Fruit fly (Drosophila melanogaster) whole organism, embryonic: Measurements from ENCODE around the gene Srp14.

ENCODE experiments used
- B-H2 ChIP-seq: fragments of 200-800 bp; sonication (Bioruptor generic); optimal IDR thresholded peaks from 2 replicates; lab custom pipeline; 2018; ENCODE audit warnings: missing biosample characterization, mild to moderate bottlenecking, missing genetic modification characterization
- CG10959 ChIP-seq: fragments of 200-800 bp; sonication (Bioruptor generic); IDR thresholded peaks from 2 replicates; pipeline ENCODE4 v1.3.6; 2022; ENCODE audit warnings: missing biosample characterization, missing genetic modification characterization
- CG12236 ChIP-seq: fragments of 200-800 bp; sonication (Bioruptor generic); optimal IDR thresholded peaks from 2 replicates; lab custom pipeline; 2016; ENCODE audit warnings: missing biosample characterization, missing genetic modification characterization
- CG16815 ChIP-seq: fragments of 200-800 bp; sonication (Bioruptor generic); optimal IDR thresholded peaks from 3 replicates; lab custom pipeline; 2017; ENCODE audit warnings: missing biosample characterization, mild to moderate bottlenecking, missing genetic modification characterization
- CG17829 ChIP-seq: fragments of 200-800 bp; optimal IDR thresholded peaks from 2 replicates; lab custom pipeline; 2019; ENCODE audit warnings: missing biosample characterization, mild to moderate bottlenecking, missing genetic modification characterization, moderate library complexity
- CG2202 ChIP-seq: fragments of 200-800 bp; sonication (Bioruptor generic); optimal IDR thresholded peaks from 2 replicates; lab custom pipeline; 2018; ENCODE audit warnings: missing biosample characterization, mild to moderate bottlenecking, missing genetic modification characterization
- CG30020 ChIP-seq: fragments of 200-800 bp; optimal IDR thresholded peaks from 2 replicates; lab custom pipeline; 2019; ENCODE audit warnings: missing biosample characterization, mild to moderate bottlenecking, missing genetic modification characterization, moderate library complexity
- CG3065 ChIP-seq: fragments of 200-800 bp; sonication (Bioruptor generic); optimal IDR thresholded peaks from 2 replicates; lab custom pipeline; 2016; ENCODE audit warnings: missing biosample characterization, missing genetic modification characterization
- CG34224 ChIP-seq: fragments of 200-800 bp; sonication (Bioruptor generic); IDR thresholded peaks from 3 replicates; pipeline ENCODE4 v1.3.6; 2022; ENCODE audit warnings: missing biosample characterization, missing genetic modification characterization; ENCODE audit not compliant: partially characterized antibody
- CG4617 ChIP-seq: fragments of 200-800 bp; sonication (Bioruptor generic); optimal IDR thresholded peaks from 3 replicates; lab custom pipeline; 2016; ENCODE audit warnings: missing biosample characterization, missing genetic modification characterization, borderline replicate concordance
- CG4707 ChIP-seq: fragments of 200-800 bp; sonication (Bioruptor generic); optimal IDR thresholded peaks from 2 replicates; lab custom pipeline; 2018; ENCODE audit warnings: missing biosample characterization, mild to moderate bottlenecking, missing genetic modification characterization, moderate library complexity
- CG8388 ChIP-seq: fragments of 200-800 bp; sonication (Bioruptor generic); optimal IDR thresholded peaks from 2 replicates; lab custom pipeline; 2019; ENCODE audit warnings: missing biosample characterization, mild to moderate bottlenecking, missing genetic modification characterization, moderate library complexity
- CG9797 ChIP-seq: fragments of 200-800 bp; sonication (Bioruptor generic); optimal IDR thresholded peaks from 3 replicates; lab custom pipeline; 2018; ENCODE audit warnings: missing biosample characterization, mild to moderate bottlenecking, missing genetic modification characterization
- D19A ChIP-seq: fragments of 200-800 bp; optimal IDR thresholded peaks from 3 replicates; lab custom pipeline; 2019; ENCODE audit warnings: missing biosample characterization, mild to moderate bottlenecking, missing genetic modification characterization, moderate library complexity
- Deaf1 ChIP-seq: fragments of 200-800 bp; optimal IDR thresholded peaks from 3 replicates; lab custom pipeline; 2019; ENCODE audit warnings: missing biosample characterization, mild to moderate bottlenecking, missing genetic modification characterization, moderate library complexity
- Dek ChIP-seq: fragments of 200-800 bp; sonication (Bioruptor generic); optimal IDR thresholded peaks from 3 replicates; lab custom pipeline; 2019; ENCODE audit warnings: missing biosample characterization, mild to moderate bottlenecking, missing genetic modification characterization, moderate library complexity
- Dip2 ChIP-seq: fragments of 200-800 bp; sonication (Bioruptor generic); IDR thresholded peaks from 2 replicates; pipeline ENCODE4 v1.3.6; 2022; ENCODE audit warnings: missing biosample characterization, missing genetic modification characterization
- Dp ChIP-seq: fragments of 200-800 bp; sonication (Bioruptor generic); optimal IDR thresholded peaks from 2 replicates; lab custom pipeline; 2018; ENCODE audit warnings: missing biosample characterization, mild to moderate bottlenecking, missing genetic modification characterization, moderate library complexity
- E2f2 ChIP-seq: fragments of 200-800 bp; sonication (Bioruptor generic); IDR thresholded peaks from 2 replicates; pipeline ENCODE4 v1.3.6; 2022; ENCODE audit warnings: missing biosample characterization, missing genetic modification characterization
- Hr51 ChIP-seq, 2 experiments: fragments of 200-800 bp; sonication (Bioruptor generic); optimal IDR thresholded peaks; 2 replicates in 1 of 2; 3 replicates in 1 of 2; lab custom pipeline; 2016 to 2018; ENCODE audit warnings: missing biosample characterization in 2 of 2, missing genetic modification characterization in 2 of 2, mild to moderate bottlenecking in 1 of 2, moderate library complexity in 1 of 2
- MBD-R2 ChIP-seq: fragments of 200-800 bp; sonication (Bioruptor generic); IDR thresholded peaks from 2 replicates; pipeline ENCODE4 v1.3.6; 2022; ENCODE audit warnings: missing biosample characterization, missing genetic modification characterization
- MESR4 ChIP-seq: fragments of 200-800 bp; sonication (Bioruptor generic); optimal IDR thresholded peaks from 2 replicates; lab custom pipeline; 2018; ENCODE audit warnings: missing biosample characterization, mild to moderate bottlenecking, missing genetic modification characterization, moderate library complexity
- Max ChIP-seq: fragments of 200-800 bp; sonication (Bioruptor generic); optimal IDR thresholded peaks from 2 replicates; lab custom pipeline; 2016; ENCODE audit warnings: missing biosample characterization, mild to moderate bottlenecking, missing genetic modification characterization
- Myb ChIP-seq: fragments of 200-800 bp; sonication (Bioruptor generic); optimal IDR thresholded peaks from 2 replicates; lab custom pipeline; 2016; ENCODE audit warnings: missing biosample characterization, missing genetic modification characterization
- Scr ChIP-seq: fragments of 200-800 bp; sonication (Bioruptor generic); IDR thresholded peaks from 2 replicates; pipeline ENCODE4 v1.3.6; 2022; ENCODE audit warnings: missing biosample characterization, missing genetic modification characterization; ENCODE audit not compliant: partially characterized antibody
- Sry-δ ChIP-seq: fragments of 200-800 bp; sonication (Bioruptor generic); optimal IDR thresholded peaks from 2 replicates; lab custom pipeline; 2016; ENCODE audit warnings: missing biosample characterization, missing genetic modification characterization
- Stat92E ChIP-seq, 3 experiments: fragments of >200 bp in 2 of 3; fragments of 200-800 bp in 1 of 3; sonication (Bioruptor generic) in 1 of 3; optimal IDR thresholded peaks; 2 replicates each; lab custom pipeline; 2017 to 2019; ENCODE audit warnings: missing biosample characterization in 3 of 3, missing genetic modification characterization in 3 of 3, mild to moderate bottlenecking in 1 of 3, moderate library complexity in 1 of 3
- corto ChIP-seq: fragments of 200-800 bp; sonication (Bioruptor generic); optimal IDR thresholded peaks from 2 replicates; lab custom pipeline; 2016; ENCODE audit warnings: missing biosample characterization, mild to moderate bottlenecking, missing genetic modification characterization, moderate library complexity
- fru ChIP-seq: fragments of >200 bp; optimal IDR thresholded peaks from 2 replicates; lab custom pipeline; 2017
- gfzf ChIP-seq: fragments of 200-800 bp; sonication (Bioruptor generic); optimal IDR thresholded peaks from 2 replicates; lab custom pipeline; 2016; ENCODE audit warnings: missing biosample characterization, mild to moderate bottlenecking, missing genetic modification characterization, moderate library complexity
- grau ChIP-seq: fragments of 200-800 bp; optimal IDR thresholded peaks from 3 replicates; lab custom pipeline; 2019; ENCODE audit warnings: missing biosample characterization, mild to moderate bottlenecking, missing genetic modification characterization, moderate library complexity
- klu ChIP-seq: fragments of 200-800 bp; sonication (Bioruptor generic); IDR thresholded peaks from 2 replicates; pipeline ENCODE4 v1.3.6; 2022; ENCODE audit warnings: missing biosample characterization, missing genetic modification characterization
- lola ChIP-seq, 3 experiments: fragments of >200 bp in 2 of 3; fragments of 200-800 bp in 1 of 3; sonication (Bioruptor generic) in 1 of 3; optimal IDR thresholded peaks; 2 replicates each; lab custom pipeline; 2017 to 2019; ENCODE audit warnings: missing biosample characterization in 3 of 3, missing genetic modification characterization in 3 of 3, mild to moderate bottlenecking in 1 of 3, moderate library complexity in 1 of 3
- maf-S ChIP-seq: fragments of 200-800 bp; sonication (Bioruptor generic); optimal IDR thresholded peaks from 2 replicates; lab custom pipeline; 2016; ENCODE audit warnings: missing biosample characterization, missing genetic modification characterization
- mam ChIP-seq: fragments of 200-800 bp; sonication (Bioruptor generic); optimal IDR thresholded peaks from 3 replicates; lab custom pipeline; 2016; ENCODE audit warnings: missing biosample characterization, missing genetic modification characterization
- nom ChIP-seq: fragments of 200-800 bp; sonication (Bioruptor generic); optimal IDR thresholded peaks from 2 replicates; lab custom pipeline; 2017; ENCODE audit warnings: missing biosample characterization, missing genetic modification characterization, mild to moderate bottlenecking, moderate library complexity, missing genetic modification reagents
- odd ChIP-seq: fragments of 200-800 bp; sonication (Bioruptor generic); optimal IDR thresholded peaks from 2 replicates; lab custom pipeline; 2017; ENCODE audit warnings: missing biosample characterization, mild to moderate bottlenecking, missing genetic modification characterization
- phol ChIP-seq: fragments of 200-800 bp; sonication (Bioruptor generic); optimal IDR thresholded peaks from 3 replicates; lab custom pipeline; 2018; ENCODE audit warnings: missing biosample characterization, mild to moderate bottlenecking, missing genetic modification characterization, moderate library complexity
- prd ChIP-seq, 3 experiments: fragments of >200 bp in 2 of 3; fragments of 200-800 bp in 1 of 3; sonication (Bioruptor generic) in 1 of 3; optimal IDR thresholded peaks in 2 of 3; IDR thresholded peaks in 1 of 3; 2 replicates in 2 of 3; 3 replicates in 1 of 3; pipeline versions ENCODE4 v1.3.6 to Lab custom; 2017 to 2022; ENCODE audit warnings: missing biosample characterization in 1 of 3, missing genetic modification characterization in 1 of 3
- sc ChIP-seq, 3 experiments: fragments of >200 bp in 2 of 3; fragments of 200-800 bp in 1 of 3; sonication (Bioruptor generic) in 1 of 3; optimal IDR thresholded peaks; 2 replicates in 2 of 3; 3 replicates in 1 of 3; lab custom pipeline; 2017; ENCODE audit warnings: mild to moderate bottlenecking in 1 of 3, missing biosample characterization in 1 of 3, missing genetic modification characterization in 1 of 3, missing genetic modification reagents in 1 of 3
- sd ChIP-seq: fragments of 200-800 bp; sonication (Bioruptor generic); optimal IDR thresholded peaks from 3 replicates; lab custom pipeline; 2018; ENCODE audit warnings: missing biosample characterization, mild to moderate bottlenecking, missing genetic modification characterization, moderate library complexity
- so ChIP-seq: fragments of 200-800 bp; sonication (Bioruptor generic); IDR thresholded peaks from 3 replicates; pipeline ENCODE4 v1.3.6; 2022; ENCODE audit warnings: missing biosample characterization, missing genetic modification characterization
- stc ChIP-seq: fragments of 200-800 bp; sonication (Bioruptor generic); IDR thresholded peaks from 2 replicates; pipeline ENCODE4 v1.3.6; 2022; ENCODE audit warnings: missing biosample characterization, missing genetic modification characterization
- stwl ChIP-seq: fragments of 200-800 bp; sonication (Bioruptor generic); optimal IDR thresholded peaks from 3 replicates; lab custom pipeline; 2018; ENCODE audit warnings: missing biosample characterization, mild to moderate bottlenecking, missing genetic modification characterization, moderate library complexity
- unc-4 ChIP-seq: fragments of 200-800 bp; sonication (Bioruptor generic); IDR thresholded peaks from 2 replicates; pipeline ENCODE4 v1.3.6; 2022; ENCODE audit warnings: missing biosample characterization, missing genetic modification characterization; ENCODE audit not compliant: partially characterized antibody
- vnd ChIP-seq: fragments of 200-800 bp; sonication (Bioruptor generic); IDR thresholded peaks from 3 replicates; pipeline ENCODE4 v1.3.6; 2022; ENCODE audit warnings: missing biosample characterization, missing genetic modification characterization; ENCODE audit not compliant: partially characterized antibody
- yki ChIP-seq: fragments of >200 bp; optimal IDR thresholded peaks from 3 replicates; lab custom pipeline; 2018

Srp14 gene

dm6 chr3R:20581376-20581775 lies 1.5 kb downstream of the Srp14 start, which contains the start of gene CG34008:
CG34008 (minus strand) TSS chr3R:20581522.
- TF ChIP-seq gfzf (GFP tag; lab: Kevin White, UChicago) (peak; percentile 58), E2f2 (GFP tag; lab: Robert Waterston, UW) (peak; percentile 67; the same call in 1 of the 2 replicates), yki (lab: Kevin White, UChicago) (no peak), Dp (peak; percentile 54)

- TF ChIP-seq sc (optimal IDR thresholded peaks at IDR 0.05; lab: Kevin White, UChicago): no peak
- TF ChIP-seq sc (GFP tag; optimal IDR thresholded peaks at IDR 0.05; lab: Kevin White, UChicago): no peak
- no peak for TF ChIP-seq stc (GFP tag; lab: Robert Waterston, UW)
- peak; percentile 12 for TF ChIP-seq phol
- no peak for TF ChIP-seq prd (optimal IDR thresholded peaks at IDR 0.05; lab: Kevin White, UChicago)
- TF ChIP-seq prd (GFP tag; IDR thresholded peaks at IDR 0.05; lab: Robert Waterston, UW): no peak
- TF ChIP-seq grau (tag; lab: Kevin White, UChicago): peak; percentile 2
- TF ChIP-seq CG2202 (tag; lab: Kevin White, UChicago): no peak
- no peak for TF ChIP-seq so
- TF ChIP-seq CG9797: peak; percentile 79
- no peak for TF ChIP-seq fru (lab: Kevin White, UChicago)
- no peak for TF ChIP-seq CG17829 (tag; lab: Kevin White, UChicago)
- no peak for TF ChIP-seq klu (GFP tag; lab: Robert Waterston, UW)
- peak; percentile 81 for TF ChIP-seq CG4617 (GFP tag; lab: Kevin White, UChicago)
- TF ChIP-seq mam (GFP tag; lab: Kevin White, UChicago): no peak
- no peak for TF ChIP-seq corto (GFP tag; lab: Kevin White, UChicago)
- no peak for TF ChIP-seq D19A (tag; lab: Kevin White, UChicago)
- no peak for TF ChIP-seq CG3065 (GFP tag; lab: Kevin White, UChicago)
- TF ChIP-seq CG16815 (GFP tag; lab: Kevin White, UChicago): no peak
- no peak for TF ChIP-seq CG8388 (GFP tag; lab: Kevin White, UChicago)
- no peak for TF ChIP-seq Hr51 (GFP tag; optimal IDR thresholded peaks at IDR 0.05; lab: Kevin White, UChicago)
- TF ChIP-seq MESR4: peak; percentile 89
- TF ChIP-seq Myb (GFP tag; lab: Kevin White, UChicago): no peak
- TF ChIP-seq Stat92E (GFP tag; optimal IDR thresholded peaks at IDR 0.05; lab: Kevin White, UChicago): peak in 1 of 3 experiments; percentile 45
- TF ChIP-seq unc-4: 0 out of 2 replicates have a peak, but pooled peaks have one; percentile 19
- no peak for TF ChIP-seq Deaf1
- TF ChIP-seq CG30020 (tag; lab: Kevin White, UChicago): no peak
- TF ChIP-seq vnd (GFP tag; lab: Robert Waterston, UW): no peak
- no peak for TF ChIP-seq sd (tag; lab: Kevin White, UChicago)
- TF ChIP-seq lola (GFP tag; optimal IDR thresholded peaks at IDR 0.05; lab: Kevin White, UChicago): no peak
- TF ChIP-seq CG10959 (GFP tag; lab: Robert Waterston, UW): no peak
- peak; percentile 46 for TF ChIP-seq stwl (tag; lab: Kevin White, UChicago)
- TF ChIP-seq MBD-R2: peak; percentile 38; the same call in 1 of the 2 replicates
- TF ChIP-seq Sry-δ (GFP tag; lab: Kevin White, UChicago): peak; percentile 21
- TF ChIP-seq Max (GFP tag; lab: Kevin White, UChicago): no peak
- TF ChIP-seq B-H2: no peak
- TF ChIP-seq maf-S (GFP tag; lab: Kevin White, UChicago): no peak
- TF ChIP-seq CG4707 (GFP tag; lab: Kevin White, UChicago): no peak
- TF ChIP-seq Scr (GFP tag; lab: Robert Waterston, UW): no peak
- no peak for TF ChIP-seq CG34224 (GFP tag; lab: Robert Waterston, UW)
- no peak for TF ChIP-seq CG12236 (GFP tag; lab: Kevin White, UChicago)
- peak; percentile 92 for TF ChIP-seq E2f2 (GFP tag; lab: Robert Waterston, UW)
- TF ChIP-seq nom: peak; percentile 10
- no peak for TF ChIP-seq Dip2 (GFP tag; lab: Robert Waterston, UW)
- TF ChIP-seq odd (GFP tag; lab: Kevin White, UChicago): no peak
- TF ChIP-seq Dek (tag; lab: Kevin White, UChicago): no peak
These were observed 5.7 kb downstream of the Srp14 start, which contains the start of gene CG16953 for dm6 chr3R:20585566-20585965. CG16953 (minus strand) TSS chr3R:20585833.
